Worm (Caenorhabditis elegans) whole organism, L2 larva: ENCODE results near the gene xpo-1.

Source experiments
- C34F6.9 ChIP-seq: fragments of 150-350 bp; optimal IDR thresholded peaks from 2 replicates; lab custom pipeline; 2014; ENCODE audit warnings: missing biosample characterization, missing genetic modification characterization
- F13H6.1 ChIP-seq: sonication (generic microtip); optimal IDR thresholded peaks from 2 replicates; lab custom pipeline; 2016; ENCODE audit warnings: missing genetic modification characterization, missing compliant biosample characterization
- R02D3.7 ChIP-seq: fragments of 150-350 bp; optimal IDR thresholded peaks from 2 replicates; lab custom pipeline; 2014; ENCODE audit warnings: missing biosample characterization, missing genetic modification characterization
- Y55F3AM.14 ChIP-seq: fragments of 200-800 bp; sonication (Bioruptor generic); optimal IDR thresholded peaks from 2 replicates; lab custom pipeline; 2018; ENCODE audit warnings: mild to moderate bottlenecking, missing genetic modification characterization, missing compliant biosample characterization
- ZK546.5 ChIP-seq: sonication (generic microtip); optimal IDR thresholded peaks from 2 replicates; lab custom pipeline; 2017; ENCODE audit warnings: missing biosample characterization, missing genetic modification characterization
- alr-1 ChIP-seq: fragments of 150-350 bp; optimal IDR thresholded peaks from 2 replicates; lab custom pipeline; 2014; ENCODE audit warnings: missing biosample characterization, missing genetic modification characterization
- aly-2 ChIP-seq: fragments of 150-350 bp; optimal IDR thresholded peaks from 2 replicates; lab custom pipeline; 2014; ENCODE audit warnings: missing biosample characterization, missing genetic modification characterization
- blmp-1 ChIP-seq: sonication (generic microtip); optimal IDR thresholded peaks from 2 replicates; lab custom pipeline; 2017; ENCODE audit warnings: missing genetic modification characterization, mild to moderate bottlenecking, missing compliant biosample characterization, antibody characterized with exemption, moderate library complexity; ENCODE audit not compliant: insufficient read depth
- ceh-16 ChIP-seq: fragments of 150-350 bp; optimal IDR thresholded peaks from 2 replicates; lab custom pipeline; 2014; ENCODE audit warnings: missing biosample characterization, missing genetic modification characterization
- ceh-82 ChIP-seq: fragments of 150-350 bp; optimal IDR thresholded peaks from 2 replicates; lab custom pipeline; 2014; ENCODE audit warnings: missing biosample characterization, missing genetic modification characterization
- crh-2 ChIP-seq: sonication (generic microtip); optimal IDR thresholded peaks from 2 replicates; lab custom pipeline; 2017; ENCODE audit warnings: missing biosample characterization, missing genetic modification characterization
- dmd-4 ChIP-seq: sonication (generic microtip); optimal IDR thresholded peaks from 2 replicates; lab custom pipeline; 2017; ENCODE audit warnings: missing biosample characterization, missing genetic modification characterization
- egl-27 ChIP-seq: sonication (generic microtip); optimal IDR thresholded peaks from 3 replicates; lab custom pipeline; 2017; ENCODE audit warnings: missing biosample characterization, missing genetic modification reagents, missing genetic modification characterization
- elt-1 ChIP-seq: fragments of 150-350 bp; optimal IDR thresholded peaks from 2 replicates; lab custom pipeline; 2014; ENCODE audit warnings: missing biosample characterization, missing genetic modification characterization
- elt-3 ChIP-seq: sonication (generic microtip); optimal IDR thresholded peaks from 2 replicates; lab custom pipeline; 2017; ENCODE audit warnings: missing biosample characterization, missing genetic modification characterization
- fos-1 ChIP-seq: fragments of 150-350 bp; optimal IDR thresholded peaks from 2 replicates; lab custom pipeline; 2014; ENCODE audit warnings: missing biosample characterization, missing genetic modification characterization
- gmeb-1 ChIP-seq: fragments of 150-350 bp; optimal IDR thresholded peaks from 2 replicates; lab custom pipeline; 2014; ENCODE audit warnings: missing biosample characterization, missing genetic modification characterization
- lin-11 ChIP-seq: fragments of 150-350 bp; sonication (generic microtip); optimal IDR thresholded peaks from 2 replicates; lab custom pipeline; 2014; ENCODE audit warnings: missing biosample characterization, missing genetic modification characterization, inconsistent platforms, mixed read lengths
- lin-13 ChIP-seq: fragments of 150-350 bp; optimal IDR thresholded peaks from 2 replicates; lab custom pipeline; 2014; ENCODE audit warnings: missing biosample characterization, missing genetic modification reagents, missing genetic modification characterization
- lin-39 ChIP-seq: fragments of 150-350 bp; optimal IDR thresholded peaks from 2 replicates; lab custom pipeline; 2014; ENCODE audit warnings: missing biosample characterization, missing genetic modification reagents, missing genetic modification characterization
- lsy-2 ChIP-seq, 2 experiments: fragments of 150-350 bp in 1 of 2; sonication (generic microtip) in 1 of 2; optimal IDR thresholded peaks; 2 replicates each; lab custom pipeline; 2014 to 2017; ENCODE audit warnings: missing biosample characterization in 2 of 2, missing genetic modification characterization in 2 of 2
- mab-5 ChIP-seq: fragments of 150-350 bp; optimal IDR thresholded peaks from 2 replicates; lab custom pipeline; 2014; ENCODE audit warnings: missing biosample characterization, missing genetic modification characterization
- mbf-1 ChIP-seq: sonication (generic microtip); optimal IDR thresholded peaks from 2 replicates; lab custom pipeline; 2017; ENCODE audit warnings: missing biosample characterization, missing genetic modification characterization
- mdl-1 ChIP-seq, 2 experiments: fragments of 150-350 bp in 1 of 2; sonication (generic microtip) in 1 of 2; optimal IDR thresholded peaks; 2 replicates each; lab custom pipeline; 2017; ENCODE audit warnings: missing biosample characterization in 2 of 2, missing genetic modification characterization in 2 of 2
- nhr-10 ChIP-seq: sonication (generic microtip); optimal IDR thresholded peaks from 2 replicates; lab custom pipeline; 2017; ENCODE audit warnings: missing biosample characterization, missing genetic modification characterization
- nhr-11 ChIP-seq: fragments of 150-350 bp; optimal IDR thresholded peaks from 2 replicates; lab custom pipeline; 2014; ENCODE audit warnings: missing biosample characterization, missing genetic modification characterization
- nhr-12 ChIP-seq: fragments of 150-350 bp; optimal IDR thresholded peaks from 2 replicates; lab custom pipeline; 2014; ENCODE audit warnings: missing biosample characterization, missing genetic modification characterization
- nhr-129 ChIP-seq: fragments of 150-350 bp; optimal IDR thresholded peaks from 2 replicates; lab custom pipeline; 2014; ENCODE audit warnings: missing biosample characterization, missing genetic modification characterization
- nhr-21 ChIP-seq: fragments of 150-350 bp; optimal IDR thresholded peaks from 2 replicates; lab custom pipeline; 2014; ENCODE audit warnings: missing biosample characterization, missing genetic modification characterization
- nhr-23 ChIP-seq: fragments of 150-350 bp; optimal IDR thresholded peaks from 2 replicates; lab custom pipeline; 2014; ENCODE audit warnings: missing biosample characterization, missing genetic modification reagents, missing genetic modification characterization
- nhr-237 ChIP-seq: fragments of 150-350 bp; optimal IDR thresholded peaks from 2 replicates; lab custom pipeline; 2014; ENCODE audit warnings: missing biosample characterization, missing genetic modification characterization
- nhr-25 ChIP-seq: fragments of 150-350 bp; sonication (generic microtip); optimal IDR thresholded peaks from 3 replicates; lab custom pipeline; 2014; ENCODE audit warnings: missing biosample characterization, missing genetic modification characterization
- nhr-6 ChIP-seq: fragments of 150-350 bp; optimal IDR thresholded peaks from 2 replicates; lab custom pipeline; 2014; ENCODE audit warnings: missing biosample characterization, missing genetic modification characterization
- nhr-77 ChIP-seq: fragments of 150-350 bp; optimal IDR thresholded peaks from 2 replicates; lab custom pipeline; 2014; ENCODE audit warnings: missing biosample characterization, missing genetic modification characterization
- peb-1 ChIP-seq: fragments of 150-350 bp; optimal IDR thresholded peaks from 2 replicates; lab custom pipeline; 2014; ENCODE audit warnings: missing biosample characterization, missing genetic modification characterization
- sem-4 ChIP-seq: fragments of 150-350 bp; optimal IDR thresholded peaks from 2 replicates; lab custom pipeline; 2014; ENCODE audit warnings: missing biosample characterization, missing genetic modification reagents, missing genetic modification characterization
- skn-1 ChIP-seq: sonication (generic microtip); optimal IDR thresholded peaks from 2 replicates; lab custom pipeline; 2017; ENCODE audit warnings: missing biosample characterization, missing genetic modification characterization
- sma-3 ChIP-seq: sonication (generic microtip); optimal IDR thresholded peaks from 2 replicates; lab custom pipeline; 2016; ENCODE audit warnings: missing genetic modification reagents, missing genetic modification characterization, missing compliant biosample characterization
- unc-39 ChIP-seq: fragments of 150-350 bp; optimal IDR thresholded peaks from 2 replicates; lab custom pipeline; 2014; ENCODE audit warnings: missing biosample characterization, missing genetic modification characterization
- unc-55 ChIP-seq: fragments of 150-350 bp; sonication (generic microtip); optimal IDR thresholded peaks from 3 replicates; lab custom pipeline; 2014; ENCODE audit warnings: missing biosample characterization, missing genetic modification reagents, missing genetic modification characterization
- unc-62 ChIP-seq: fragments of 150-350 bp; optimal IDR thresholded peaks from 2 replicates; lab custom pipeline; 2014; ENCODE audit warnings: missing biosample characterization, missing genetic modification reagents, missing genetic modification characterization
- zag-1 ChIP-seq: fragments of 150-350 bp; optimal IDR thresholded peaks from 2 replicates; lab custom pipeline; 2014; ENCODE audit warnings: missing biosample characterization, missing genetic modification characterization
- ztf-1 ChIP-seq: fragments of 200-800 bp; sonication (Bioruptor generic); conservative IDR thresholded peaks from 2 replicates; pipeline ENCODE4 v1.3.6; 2022; ENCODE audit warnings: missing genetic modification characterization, missing compliant biosample characterization
- ztf-11 ChIP-seq: sonication (generic microtip); optimal IDR thresholded peaks from 2 replicates; lab custom pipeline; 2017; ENCODE audit warnings: missing biosample characterization, missing genetic modification characterization
- ztf-4 ChIP-seq: fragments of 150-350 bp; optimal IDR thresholded peaks from 2 replicates; lab custom pipeline; 2014; ENCODE audit warnings: missing biosample characterization, missing genetic modification characterization

Gene xpo-1

DNA sequence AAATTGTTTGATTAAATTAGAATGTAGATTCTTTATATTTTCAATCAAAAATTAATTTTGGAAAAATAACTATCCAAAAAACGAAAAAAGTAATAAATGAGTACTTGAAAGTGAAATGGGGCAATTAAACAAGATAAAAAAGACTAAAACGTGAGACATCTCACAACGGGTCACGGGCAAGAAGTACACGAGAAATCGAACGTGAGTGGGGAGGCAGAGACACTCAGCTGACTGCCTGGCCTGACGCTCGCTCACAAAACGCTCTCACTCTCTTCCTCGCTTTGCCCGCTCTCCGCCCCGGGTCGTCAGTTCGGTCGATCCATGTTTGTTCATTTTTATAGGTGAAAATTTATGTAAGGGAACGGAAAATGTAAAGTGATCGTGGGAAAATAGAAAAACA, 43.4 kb downstream of the xpo-1 start:
- TF ChIP-seq nhr-12 (tag; lab: Kevin White, UChicago) (no peak), nhr-129 (peak; percentile 44), nhr-25 (tag; lab: Kevin White, UChicago) (no peak), fos-1 (peak; percentile 9), peb-1 (tag; lab: Kevin White, UChicago) (no peak), ztf-1 (GFP tag; lab: Robert Waterston, UW) (no peak), mdl-1 (tag; optimal IDR thresholded peaks at IDR 0.05; lab: Kevin White, UChicago) (peak in 1 of 2 experiments; percentile 16), C34F6.9 (tag; lab: Kevin White, UChicago) (peak; percentile 10), aly-2 (tag; lab: Kevin White, UChicago) (no peak), nhr-11 (no peak), F13H6.1 (tag; lab: Kevin White, UChicago) (peak; percentile 32), dmd-4 (no peak), Y55F3AM.14 (GFP tag; lab: Kevin White, UChicago) (no peak)

DNA sequence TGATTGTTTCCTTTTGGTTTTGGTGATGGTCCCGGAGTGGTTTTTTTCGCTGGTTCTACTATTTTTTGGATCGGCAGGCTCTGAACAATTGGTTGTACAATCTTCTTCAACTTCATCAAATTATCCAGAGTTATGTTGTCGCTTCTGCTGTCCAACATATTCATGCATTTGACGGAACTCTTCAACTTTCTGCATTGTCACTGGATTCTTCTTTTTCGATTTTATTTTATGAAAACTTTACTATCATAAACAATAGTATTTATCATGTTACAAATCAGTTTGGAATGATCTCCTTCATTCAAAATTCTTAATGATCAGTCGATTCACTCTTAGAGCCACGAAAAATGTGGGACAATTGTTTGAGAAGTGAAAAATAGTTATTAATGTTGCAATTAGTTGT, 47.2 kb downstream of the xpo-1 start:
- TF ChIP-seq ceh-16 (tag; lab: Kevin White, UChicago) = no peak
- no peak for TF ChIP-seq ztf-4
- no peak for TF ChIP-seq skn-1
- TF ChIP-seq F13H6.1 (tag; lab: Kevin White, UChicago) = no peak
- no peak for TF ChIP-seq lin-11
- TF ChIP-seq dmd-4 = no peak
- TF ChIP-seq egl-27 (tag; lab: Kevin White, UChicago) = no peak
- TF ChIP-seq elt-1 (tag; lab: Kevin White, UChicago) = no peak
- no peak for TF ChIP-seq fos-1
- no peak for TF ChIP-seq C34F6.9 (tag; lab: Kevin White, UChicago)
- TF ChIP-seq nhr-23 = no peak
- no peak for TF ChIP-seq mab-5 (tag; lab: Kevin White, UChicago)
- TF ChIP-seq peb-1 (tag; lab: Kevin White, UChicago) = no peak
- no peak for TF ChIP-seq mbf-1 (tag; lab: Kevin White, UChicago)

DNA sequence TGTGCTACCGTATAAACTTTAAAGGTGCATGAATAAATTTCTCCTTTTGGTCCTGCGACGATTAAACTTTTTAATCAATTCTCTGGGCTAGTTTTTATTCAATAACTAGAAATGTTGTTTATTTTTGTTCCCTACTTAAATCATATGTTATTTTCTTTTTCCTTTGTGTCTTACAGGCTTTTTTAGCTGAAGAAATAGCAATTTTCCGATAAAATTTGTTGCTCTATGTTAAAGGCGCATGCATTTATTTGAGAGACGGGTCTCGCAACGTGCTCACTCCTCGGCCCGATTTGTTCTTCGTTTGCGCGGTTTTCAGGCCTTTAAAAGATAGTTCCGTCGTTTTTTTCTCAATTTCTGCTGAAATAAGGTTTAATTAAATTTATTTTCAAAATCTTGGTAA, 49.0 kb downstream of the xpo-1 start:
- no peak for TF ChIP-seq nhr-77
- TF ChIP-seq unc-55 (GFP tag; lab: Kevin White, UChicago) = peak; percentile 8
- peak; percentile 7 for TF ChIP-seq C34F6.9 (tag; lab: Kevin White, UChicago)

DNA sequence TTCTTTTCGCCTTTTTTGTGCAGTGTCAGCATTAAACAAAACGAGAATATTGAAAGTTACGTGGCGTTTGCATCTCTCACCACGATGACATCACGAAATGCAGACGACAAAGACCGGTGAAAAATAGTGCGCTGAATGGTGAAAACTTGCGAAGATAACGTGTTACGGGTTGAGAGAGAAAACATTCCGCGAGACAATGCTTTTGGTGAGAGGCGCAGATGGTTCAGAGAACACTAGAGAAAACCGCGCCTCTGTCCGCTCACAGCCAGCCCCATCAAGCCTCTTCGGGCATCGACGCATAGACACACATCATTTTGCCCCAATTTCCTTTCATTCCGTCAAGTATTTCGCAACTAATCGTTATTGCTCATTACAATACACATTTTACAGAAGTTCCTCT, 49.7 kb downstream of the xpo-1 start, which contains the start of the genes C37C3.9 and C37C3.18:
Gene C37C3.9 (minus strand): TSS at position 98 of the 400 bp plus-strand sequence.
Gene C37C3.18 (plus strand): TSS at position 391 of the 400 bp plus-strand sequence.
- TF ChIP-seq lin-39 (tag; lab: Kevin White, UChicago) = no peak
- no peak for TF ChIP-seq ztf-1 (GFP tag; lab: Robert Waterston, UW)
- TF ChIP-seq zag-1 (tag; lab: Kevin White, UChicago) = no peak
- TF ChIP-seq nhr-6 = peak; percentile 56
- TF ChIP-seq ceh-16 (tag; lab: Kevin White, UChicago) = no peak
- peak; percentile 63 for TF ChIP-seq sma-3 (GFP tag; lab: Kevin White, UChicago)
- peak; percentile 80 for TF ChIP-seq skn-1
- TF ChIP-seq crh-2 (tag; lab: Kevin White, UChicago) = peak; percentile 99
- no peak for TF ChIP-seq nhr-77
- TF ChIP-seq ztf-11 (tag; lab: Kevin White, UChicago) = no peak
- TF ChIP-seq nhr-11 = no peak
- TF ChIP-seq nhr-23 = no peak
- TF ChIP-seq lsy-2 (tag; optimal IDR thresholded peaks at IDR 0.05; lab: Kevin White, UChicago) = peak; percentile 0 to 83
- peak; percentile 79 for TF ChIP-seq nhr-21 (tag; lab: Kevin White, UChicago)
- TF ChIP-seq peb-1 (tag; lab: Kevin White, UChicago) = no peak
- TF ChIP-seq unc-62 (GFP tag; lab: Kevin White, UChicago) = no peak
- no peak for TF ChIP-seq ZK546.5 (tag; lab: Kevin White, UChicago)
- peak; percentile 31 for TF ChIP-seq ztf-4
- no peak for TF ChIP-seq dmd-4
- peak; percentile 74 for TF ChIP-seq gmeb-1 (tag; lab: Kevin White, UChicago)
- peak; percentile 85 for TF ChIP-seq fos-1
- peak; percentile 92 for TF ChIP-seq nhr-129
- no peak for TF ChIP-seq mab-5 (tag; lab: Kevin White, UChicago)
- no peak for TF ChIP-seq R02D3.7 (tag; lab: Kevin White, UChicago)
- peak; percentile 45 for TF ChIP-seq sem-4 (tag; lab: Kevin White, UChicago)
- TF ChIP-seq aly-2 (tag; lab: Kevin White, UChicago) = no peak
- TF ChIP-seq nhr-12 (tag; lab: Kevin White, UChicago) = no peak
- TF ChIP-seq lin-13 = peak; percentile 66
- peak in 1 of 2 experiments; percentile 58 for TF ChIP-seq mdl-1 (tag; optimal IDR thresholded peaks at IDR 0.05; lab: Kevin White, UChicago)
- no peak for TF ChIP-seq unc-39 (tag; lab: Kevin White, UChicago)
- TF ChIP-seq elt-3 (tag; lab: Kevin White, UChicago) = no peak
- TF ChIP-seq C34F6.9 (tag; lab: Kevin White, UChicago) = peak; percentile 86
- no peak for TF ChIP-seq mbf-1 (tag; lab: Kevin White, UChicago)
- no peak for TF ChIP-seq elt-1 (tag; lab: Kevin White, UChicago)
- TF ChIP-seq unc-55 (GFP tag; lab: Kevin White, UChicago) = peak; percentile 81
- TF ChIP-seq blmp-1 (tag; lab: Kevin White, UChicago) = peak; percentile 65
- no peak for TF ChIP-seq nhr-237 (tag; lab: Kevin White, UChicago)
- TF ChIP-seq ceh-82 (tag; lab: Kevin White, UChicago) = no peak
- TF ChIP-seq nhr-10 (tag; lab: Kevin White, UChicago) = no peak
- TF ChIP-seq alr-1 = no peak
- peak; percentile 71 for TF ChIP-seq egl-27 (tag; lab: Kevin White, UChicago)
- peak; percentile 95 for TF ChIP-seq lin-11
- TF ChIP-seq F13H6.1 (tag; lab: Kevin White, UChicago) = peak; percentile 79
